Worm (Caenorhabditis elegans): Measurements from ENCODE around the gene ule-5.

Gene ule-5

DNA sequence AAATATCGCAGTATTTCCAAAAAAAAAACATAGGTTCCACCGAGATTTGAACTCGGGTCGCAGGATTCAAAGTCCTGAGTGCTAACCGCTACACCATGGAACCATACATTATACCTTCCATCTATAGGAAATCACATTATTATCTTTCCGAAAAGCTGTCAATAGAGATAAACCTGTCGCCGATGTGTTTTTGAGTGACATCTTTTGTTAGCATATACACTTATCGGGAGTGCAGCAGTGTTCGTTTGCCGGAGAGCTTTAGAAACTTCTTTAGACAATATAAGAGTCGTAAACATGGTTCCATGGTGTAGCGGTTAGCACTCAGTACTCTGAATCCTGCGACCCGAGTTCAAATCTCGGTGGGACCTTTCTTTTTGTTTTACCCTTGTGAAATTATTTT is 10.7 kb upstream of the ule-5 start (continued):
- TF ChIP-seq B0019.2 (GFP tag; conservative IDR thresholded peaks at IDR 0.05) = no peak
- TF ChIP-seq ceh-91 (GFP tag; IDR thresholded peaks at IDR 0.05) = no peak
- TF ChIP-seq D2030.7 (GFP tag; IDR thresholded peaks at IDR 0.05) = peak; percentile 57
- no peak for TF ChIP-seq K12H6.12 (tag; optimal IDR thresholded peaks at IDR 0.05)
- peak; percentile 68; the same call in 1 of the 2 replicates for TF ChIP-seq Y56A3A.18 (GFP tag; IDR thresholded peaks at IDR 0.05)
- TF ChIP-seq madf-6 (GFP tag; IDR thresholded peaks at IDR 0.05) = peak; percentile 19; the same call in 1 of the 2 replicates
- no peak for TF ChIP-seq ama-1 (optimal IDR thresholded peaks at IDR 0.05)
- no peak for TF ChIP-seq ama-1 (GFP tag; optimal IDR thresholded peaks at IDR 0.05)
- TF ChIP-seq ztf-3 (GFP tag; optimal IDR thresholded peaks at IDR 0.05) = no peak
- TF ChIP-seq dox-1 (GFP tag; IDR thresholded peaks at IDR 0.05) = peak; percentile 68
- no peak for TF ChIP-seq T07F8.4 (tag; optimal IDR thresholded peaks at IDR 0.05)
- TF ChIP-seq tbp1 (GFP tag; optimal IDR thresholded peaks at IDR 0.05) = peak; percentile 88
- TF ChIP-seq lsy-27 (tag; optimal IDR thresholded peaks at IDR 0.05; ENCODE audit: borderline replicate concordance, insufficient read depth) = peak; percentile 8
- peak; percentile 44 for TF ChIP-seq die-1 (tag; optimal IDR thresholded peaks at IDR 0.05)
- TF ChIP-seq madf-8 (GFP tag; conservative IDR thresholded peaks at IDR 0.05) = no peak
- TF ChIP-seq F52B5.7 (tag; optimal IDR thresholded peaks at IDR 0.05) = no peak
- no peak for TF ChIP-seq nfya-1 (tag; optimal IDR thresholded peaks at IDR 0.05; ENCODE audit: borderline replicate concordance, insufficient read depth)
- peak; percentile 28 for TF ChIP-seq him-1 (tag; optimal IDR thresholded peaks at IDR 0.05)
- TF ChIP-seq ceh-27 (GFP tag; optimal IDR thresholded peaks at IDR 0.05) = no peak
- no peak for TF ChIP-seq bed-2 (GFP tag; IDR thresholded peaks at IDR 0.05)
- no peak for TF ChIP-seq F22D6.2 (tag; optimal IDR thresholded peaks at IDR 0.05)
- peak; percentile 47 for TF ChIP-seq B0035.1 (tag; optimal IDR thresholded peaks at IDR 0.05)
- TF ChIP-seq nhr-179 (tag; optimal IDR thresholded peaks at IDR 0.05) = peak; percentile 10
- no peak for TF ChIP-seq lin-35 (GFP tag; optimal IDR thresholded peaks at IDR 0.05)
- TF ChIP-seq rec-8 (tag; optimal IDR thresholded peaks at IDR 0.05) = peak in 1 of 2 experiments; percentile 5
- no peak for TF ChIP-seq efl-1 (GFP tag; optimal IDR thresholded peaks at IDR 0.05)
- TF ChIP-seq hmg-1.2 (GFP tag; IDR thresholded peaks at IDR 0.05) = peak; percentile 66
- TF ChIP-seq aptf-2 (GFP tag; conservative IDR thresholded peaks at IDR 0.05) = no peak
- TF ChIP-seq F33H1.4 (GFP tag; IDR thresholded peaks at IDR 0.05) = no peak
- peak; percentile 56 for TF ChIP-seq nhr-90 (tag; optimal IDR thresholded peaks at IDR 0.05)
- no peak for TF ChIP-seq mxl-1 (tag; optimal IDR thresholded peaks at IDR 0.05)
- peak; percentile 83; the same call in 1 of the 2 replicates for TF ChIP-seq egl-44 (GFP tag; IDR thresholded peaks at IDR 0.05)
- TF ChIP-seq Y53G8AR.9 (GFP tag; conservative IDR thresholded peaks at IDR 0.05) = peak; percentile 71; the same call in 1 of the 2 replicates
- no peak for TF ChIP-seq cebp-2 (GFP tag; IDR thresholded peaks at IDR 0.05)

ce11 chrX:11875260-11875659 is 7.7 kb upstream of the ule-5 start, which contains the start of gene Y62H9A.1:
TSS of gene Y62H9A.1 (plus strand) at chrX:11875541.
- TF ChIP-seq dpff-1 (tag; optimal IDR thresholded peaks at IDR 0.05) (no peak), hmg-20 (GFP tag; IDR thresholded peaks at IDR 0.05) (no peak), Y79H2A.3 (GFP tag; conservative IDR thresholded peaks at IDR 0.05) (no peak), bed-2 (GFP tag; IDR thresholded peaks at IDR 0.05) (no peak), pbrm-1 (GFP tag; IDR thresholded peaks at IDR 0.05) (no peak), F22D6.2 (tag; optimal IDR thresholded peaks at IDR 0.05) (no peak), atf-7 (tag; optimal IDR thresholded peaks at IDR 0.05) (no peak), F52B5.7 (tag; optimal IDR thresholded peaks at IDR 0.05) (no peak), hrde-1 (tag; optimal IDR thresholded peaks at IDR 0.05; ENCODE audit: borderline replicate concordance) (no peak)

Measured in whole organism, young adult.